Worm (Caenorhabditis elegans): ENCODE measurements around the gene cysl-4.

Gene cysl-4

ce11 chrV:2013824-2014223 is 9.1 kb downstream of the cysl-4 start, which contains the start of gene F59A7.11:
TSS of gene F59A7.11 (minus strand) at chrV:2013924.
- TF ChIP-seq nhr-12 (tag; optimal IDR thresholded peaks at IDR 0.05) (no peak), nfya-1 (tag; optimal IDR thresholded peaks at IDR 0.05; ENCODE audit: insufficient read depth) (no peak), fkh-2 (tag; optimal IDR thresholded peaks at IDR 0.05) (no peak), ceh-28 (tag; optimal IDR thresholded peaks at IDR 0.05) (no peak), zag-1 (tag; optimal IDR thresholded peaks at IDR 0.05) (no peak), lin-39 (tag; optimal IDR thresholded peaks at IDR 0.05) (no peak), ceh-16 (tag; optimal IDR thresholded peaks at IDR 0.05) (no peak), skn-1 (tag; optimal IDR thresholded peaks at IDR 0.05) (no peak), ZK546.5 (tag; optimal IDR thresholded peaks at IDR 0.05) (no peak), snpc-4 (tag; optimal IDR thresholded peaks at IDR 0.05) (no peak), ztf-11 (tag; optimal IDR thresholded peaks at IDR 0.05) (no peak), eor-1 (tag; optimal IDR thresholded peaks at IDR 0.05) (no peak), mdl-1 (tag; optimal IDR thresholded peaks at IDR 0.05) (no peak), egl-27 (tag; optimal IDR thresholded peaks at IDR 0.05) (no peak), daf-12 (tag; optimal IDR thresholded peaks at IDR 0.05) (no peak)

ce11 chrV:2016428-2016827 is 11.7 kb downstream of the cysl-4 start, which contains the start of gene F59A7.2:
TSS of gene F59A7.2 (minus strand) at chrV:2016528.
- no peak for TF ChIP-seq lin-39 (tag; optimal IDR thresholded peaks at IDR 0.05)
- TF ChIP-seq nhr-76 (tag; optimal IDR thresholded peaks at IDR 0.05), result no peak

ce11 chrV:2018689-2019088 is 13.9 kb downstream of the cysl-4 start, which contains the start of gene F59A7.14:
TSS of gene F59A7.14 (plus strand) at chrV:2018989.
- TF ChIP-seq ama-1 (optimal IDR thresholded peaks at IDR 0.05) (no peak), lin-39 (tag; optimal IDR thresholded peaks at IDR 0.05) (no peak)

- TF ChIP-seq nhr-67 (tag; optimal IDR thresholded peaks at IDR 0.05) (no peak), nhr-237 (tag; optimal IDR thresholded peaks at IDR 0.05) (no peak), nhr-76 (tag; optimal IDR thresholded peaks at IDR 0.05) (no peak), pha-4 (tag; optimal IDR thresholded peaks at IDR 0.05) (no peak), nhr-28 (tag; optimal IDR thresholded peaks at IDR 0.05) (no peak), nhr-43 (tag; optimal IDR thresholded peaks at IDR 0.05; ENCODE audit: poor library complexity, severe bottlenecking) (no peak), ama-1 (optimal IDR thresholded peaks at IDR 0.05) (no peak), elt-2 (tag; optimal IDR thresholded peaks at IDR 0.05) (no peak), fos-1 (tag; optimal IDR thresholded peaks at IDR 0.05) (no peak), nhr-12 (tag; optimal IDR thresholded peaks at IDR 0.05) (no peak), skn-1 (tag; optimal IDR thresholded peaks at IDR 0.05) (no peak), fkh-2 (tag; optimal IDR thresholded peaks at IDR 0.05) (no peak)
Measured at ce11 chrV:2021283-2021682, 16.5 kb downstream of the cysl-4 start.

- TF ChIP-seq snpc-4 (tag; optimal IDR thresholded peaks at IDR 0.05), result no peak
- no peak for TF ChIP-seq unc-62 (GFP tag; optimal IDR thresholded peaks at IDR 0.05)
- TF ChIP-seq sea-2 (GFP tag; optimal IDR thresholded peaks at IDR 0.05), result no peak
- no peak for TF ChIP-seq ceh-9 (tag; optimal IDR thresholded peaks at IDR 0.05)
- TF ChIP-seq ceh-82 (tag; optimal IDR thresholded peaks at IDR 0.05), result no peak
- TF ChIP-seq ztf-11 (tag; optimal IDR thresholded peaks at IDR 0.05), result no peak
- no peak for TF ChIP-seq nhr-23 (tag; optimal IDR thresholded peaks at IDR 0.05)
- no peak for TF ChIP-seq nhr-25 (tag; optimal IDR thresholded peaks at IDR 0.05)
- no peak for TF ChIP-seq fos-1 (tag; optimal IDR thresholded peaks at IDR 0.05)
- no peak for TF ChIP-seq nfya-1 (tag; optimal IDR thresholded peaks at IDR 0.05; ENCODE audit: insufficient read depth)
- no peak for TF ChIP-seq aly-2 (tag; optimal IDR thresholded peaks at IDR 0.05)
- TF ChIP-seq R02D3.7 (tag; optimal IDR thresholded peaks at IDR 0.05), result no peak
- TF ChIP-seq nhr-28 (tag; optimal IDR thresholded peaks at IDR 0.05), result no peak
- TF ChIP-seq ceh-28 (tag; optimal IDR thresholded peaks at IDR 0.05), result no peak
- TF ChIP-seq daf-12 (tag; optimal IDR thresholded peaks at IDR 0.05), result no peak
- TF ChIP-seq ama-1 (optimal IDR thresholded peaks at IDR 0.05), result no peak
- no peak for TF ChIP-seq egl-27 (tag; optimal IDR thresholded peaks at IDR 0.05)
Measured at ce11 chrV:2022374-2022773, 17.6 kb downstream of the cysl-4 start, which contains the start of gene F59A7.5. TSS of gene F59A7.5 (plus strand) at chrV:2022674.

- no peak for TF ChIP-seq jun-1 (tag; optimal IDR thresholded peaks at IDR 0.05)
- TF ChIP-seq ceh-9 (tag; optimal IDR thresholded peaks at IDR 0.05), result no peak
- no peak for TF ChIP-seq ZK546.5 (tag; optimal IDR thresholded peaks at IDR 0.05)
- no peak for TF ChIP-seq ztf-4 (tag; optimal IDR thresholded peaks at IDR 0.05)
- TF ChIP-seq skn-1 (tag; optimal IDR thresholded peaks at IDR 0.05), result no peak
- TF ChIP-seq nhr-11 (tag; optimal IDR thresholded peaks at IDR 0.05), result no peak
- TF ChIP-seq nhr-237 (tag; optimal IDR thresholded peaks at IDR 0.05), result no peak
- no peak for TF ChIP-seq nhr-23 (tag; optimal IDR thresholded peaks at IDR 0.05)
- no peak for TF ChIP-seq fkh-2 (tag; optimal IDR thresholded peaks at IDR 0.05)
Measured at ce11 chrV:2027787-2028186, 23.0 kb downstream of the cysl-4 start, which contains the start of gene srab-13. TSS of gene srab-13 (minus strand) at chrV:2027887.

All from whole organism, L3 larva.